Fruit fly (Drosophila melanogaster) whole organism, embryonic: Measurements from ENCODE around the gene Crg-1.

Experiments
- B-H2 ChIP-seq: fragments of 200-800 bp; sonication (Bioruptor generic); optimal IDR thresholded peaks from 2 replicates; lab custom pipeline; 2018; ENCODE audit warnings: missing biosample characterization, mild to moderate bottlenecking, missing genetic modification characterization
- Bgb ChIP-seq: fragments of 200-800 bp; sonication (Bioruptor generic); IDR thresholded peaks from 2 replicates; pipeline ENCODE4 v1.3.6; 2022; ENCODE audit warnings: missing biosample characterization, missing genetic modification characterization; ENCODE audit not compliant: partially characterized antibody
- CG10147 ChIP-seq: fragments of 200-800 bp; sonication (Bioruptor generic); optimal IDR thresholded peaks from 2 replicates; lab custom pipeline; 2019; ENCODE audit warnings: missing biosample characterization, mild to moderate bottlenecking, missing genetic modification characterization, moderate library complexity
- CG10565 ChIP-seq: fragments of 200-800 bp; sonication (Bioruptor generic); optimal IDR thresholded peaks from 3 replicates; lab custom pipeline; 2016; ENCODE audit warnings: missing biosample characterization, mild to moderate bottlenecking, missing genetic modification characterization
- CG11723 ChIP-seq: fragments of 200-800 bp; sonication (Bioruptor generic); optimal IDR thresholded peaks from 2 replicates; lab custom pipeline; 2017; ENCODE audit warnings: missing biosample characterization, mild to moderate bottlenecking, missing genetic modification characterization
- CG12659 ChIP-seq: fragments of 200-800 bp; sonication (Bioruptor generic); optimal IDR thresholded peaks from 3 replicates; lab custom pipeline; 2017; ENCODE audit warnings: mild to moderate bottlenecking, missing biosample characterization, missing genetic modification reagents, missing genetic modification characterization
- CG17802 ChIP-seq: fragments of 200-800 bp; sonication (Bioruptor generic); optimal IDR thresholded peaks from 2 replicates; lab custom pipeline; 2018; ENCODE audit warnings: missing biosample characterization, mild to moderate bottlenecking, missing genetic modification characterization, moderate library complexity
- CG18619 ChIP-seq: fragments of 200-800 bp; sonication (Bioruptor generic); optimal IDR thresholded peaks from 3 replicates; lab custom pipeline; 2017; ENCODE audit warnings: missing biosample characterization, mild to moderate bottlenecking, missing genetic modification characterization
- CG18764 ChIP-seq: fragments of 200-800 bp; sonication (Bioruptor generic); optimal IDR thresholded peaks from 3 replicates; lab custom pipeline; 2016; ENCODE audit warnings: missing biosample characterization, missing genetic modification characterization
- CG31224 ChIP-seq: fragments of 200-800 bp; sonication (Bioruptor generic); IDR thresholded peaks from 2 replicates; pipeline ENCODE4 v1.3.6; 2022; ENCODE audit warnings: missing biosample characterization, missing genetic modification characterization
- CG32532 ChIP-seq: fragments of 200-800 bp; sonication (Bioruptor generic); IDR thresholded peaks from 2 replicates; pipeline ENCODE4 v1.3.6; 2022; ENCODE audit warnings: missing biosample characterization, missing genetic modification characterization
- CG34422 ChIP-seq: fragments of 200-800 bp; sonication (Bioruptor generic); IDR thresholded peaks from 3 replicates; pipeline ENCODE4 v1.3.6; 2022; ENCODE audit warnings: missing biosample characterization, missing genetic modification characterization
- CG3726 ChIP-seq: fragments of 200-800 bp; sonication (Bioruptor generic); IDR thresholded peaks from 3 replicates; pipeline ENCODE4, ENCODE4 v1.3.6; 2022; ENCODE audit warnings: missing biosample characterization, missing genetic modification characterization
- CG8290 ChIP-seq, 3 experiments: fragments of 200-800 bp; sonication (Bioruptor generic); optimal IDR thresholded peaks; 2 replicates each; lab custom pipeline; 2016 to 2019; ENCODE audit warnings: missing biosample characterization in 3 of 3, missing genetic modification characterization in 3 of 3, mild to moderate bottlenecking in 2 of 3, moderate library complexity in 1 of 3
- CG8388 ChIP-seq: fragments of 200-800 bp; sonication (Bioruptor generic); optimal IDR thresholded peaks from 2 replicates; lab custom pipeline; 2019; ENCODE audit warnings: missing biosample characterization, mild to moderate bottlenecking, missing genetic modification characterization, moderate library complexity
- CG8924 ChIP-seq: fragments of 200-800 bp; optimal IDR thresholded peaks from 3 replicates; lab custom pipeline; 2019; ENCODE audit warnings: missing biosample characterization, mild to moderate bottlenecking, missing genetic modification characterization, moderate library complexity
- CTCF ChIP-seq: fragments of 200-800 bp; sonication (Bioruptor generic); optimal IDR thresholded peaks from 2 replicates; lab custom pipeline; 2017; ENCODE audit warnings: missing biosample characterization, mild to moderate bottlenecking, missing genetic modification characterization, moderate library complexity
- Chrac-16 ChIP-seq: fragments of 200-800 bp; sonication (Bioruptor generic); optimal IDR thresholded peaks from 3 replicates; lab custom pipeline; 2016; ENCODE audit warnings: missing biosample characterization, missing genetic modification characterization
- CkIIα-i1 ChIP-seq: fragments of 200-800 bp; sonication (Bioruptor generic); IDR thresholded peaks from 2 replicates; pipeline ENCODE4 v1.3.6; 2022; ENCODE audit warnings: missing biosample characterization, missing genetic modification characterization
- Dbx ChIP-seq: fragments of 200-800 bp; sonication (Bioruptor generic); IDR thresholded peaks from 3 replicates; pipeline ENCODE4 v1.3.6; 2022; ENCODE audit warnings: missing biosample characterization, missing genetic modification characterization
- Fer3 ChIP-seq: fragments of 200-800 bp; sonication (Bioruptor generic); optimal IDR thresholded peaks from 2 replicates; lab custom pipeline; 2018; ENCODE audit warnings: missing biosample characterization, mild to moderate bottlenecking, missing genetic modification characterization, moderate library complexity
- H15 ChIP-seq: fragments of 200-800 bp; sonication (Bioruptor generic); IDR thresholded peaks from 3 replicates; pipeline ENCODE4 v1.3.6; 2022; ENCODE audit warnings: missing biosample characterization, missing genetic modification characterization
- HHEX ChIP-seq: fragments of 200-800 bp; sonication (Bioruptor generic); optimal IDR thresholded peaks from 3 replicates; lab custom pipeline; 2017; ENCODE audit warnings: missing biosample characterization, mild to moderate bottlenecking, missing genetic modification characterization, missing genetic modification reagents
- HLH3B ChIP-seq: fragments of 200-800 bp; sonication (Bioruptor generic); IDR thresholded peaks from 2 replicates; pipeline ENCODE4 v1.3.6; 2022; ENCODE audit warnings: missing biosample characterization, missing genetic modification characterization
- HLH4C ChIP-seq: fragments of 200-800 bp; sonication (Bioruptor generic); IDR thresholded peaks from 3 replicates; pipeline ENCODE4 v1.3.6; 2022; ENCODE audit warnings: missing biosample characterization, missing genetic modification characterization; ENCODE audit not compliant: partially characterized antibody
- Hmx ChIP-seq: fragments of 200-800 bp; sonication (Bioruptor generic); optimal IDR thresholded peaks from 2 replicates; lab custom pipeline; 2016; ENCODE audit warnings: missing biosample characterization, missing genetic modification characterization
- Hsf ChIP-seq: fragments of 200-800 bp; sonication (Bioruptor generic); optimal IDR thresholded peaks from 3 replicates; lab custom pipeline; 2016; ENCODE audit warnings: missing biosample characterization, missing genetic modification characterization
- Jarid2 ChIP-seq: fragments of 200-800 bp; sonication (Bioruptor generic); optimal IDR thresholded peaks from 3 replicates; lab custom pipeline; 2017; ENCODE audit warnings: mild to moderate bottlenecking, missing biosample characterization, missing genetic modification reagents, missing genetic modification characterization
- Lim3 ChIP-seq: fragments of 200-800 bp; sonication (Bioruptor generic); IDR thresholded peaks from 2 replicates; pipeline ENCODE4 v1.3.6; 2022; ENCODE audit warnings: missing biosample characterization, missing genetic modification characterization
- MBD-R2 ChIP-seq: fragments of 200-800 bp; sonication (Bioruptor generic); IDR thresholded peaks from 2 replicates; pipeline ENCODE4 v1.3.6; 2022; ENCODE audit warnings: missing biosample characterization, missing genetic modification characterization
- NC2β ChIP-seq: fragments of 200-800 bp; sonication (Bioruptor generic); optimal IDR thresholded peaks from 2 replicates; lab custom pipeline; 2016; ENCODE audit warnings: missing biosample characterization, missing genetic modification characterization
- NfI ChIP-seq: fragments of 200-800 bp; sonication (Bioruptor generic); optimal IDR thresholded peaks from 3 replicates; lab custom pipeline; 2018; ENCODE audit warnings: missing biosample characterization, mild to moderate bottlenecking, missing genetic modification characterization, moderate library complexity
- Ssrp ChIP-seq: fragments of 200-800 bp; sonication (Bioruptor generic); optimal IDR thresholded peaks from 2 replicates; lab custom pipeline; 2018; ENCODE audit warnings: missing biosample characterization, mild to moderate bottlenecking, missing genetic modification characterization, moderate library complexity
- Usf ChIP-seq: fragments of 200-800 bp; sonication (Bioruptor generic); optimal IDR thresholded peaks from 2 replicates; lab custom pipeline; 2017; ENCODE audit warnings: missing genotype, missing biosample characterization, missing genetic modification characterization
- bab2 ChIP-seq: fragments of 200-800 bp; sonication (Bioruptor generic); optimal IDR thresholded peaks from 2 replicates; lab custom pipeline; 2016; ENCODE audit warnings: missing biosample characterization, missing genetic modification characterization
- bbx ChIP-seq: fragments of 200-800 bp; sonication (Bioruptor generic); IDR thresholded peaks from 2 replicates; pipeline ENCODE4 v1.3.6; 2022; ENCODE audit warnings: missing biosample characterization, missing genetic modification characterization; ENCODE audit not compliant: partially characterized antibody
- ci ChIP-seq: fragments of 200-800 bp; sonication (Bioruptor generic); IDR thresholded peaks from 3 replicates; pipeline ENCODE4 v1.3.6; 2022; ENCODE audit warnings: missing biosample characterization, missing genetic modification characterization
- gcm2 ChIP-seq: fragments of 200-800 bp; sonication (Bioruptor generic); optimal IDR thresholded peaks from 2 replicates; lab custom pipeline; 2016; ENCODE audit warnings: missing biosample characterization, missing genetic modification characterization
- h ChIP-seq: fragments of >200 bp; optimal IDR thresholded peaks from 2 replicates; lab custom pipeline; 2017
- lab ChIP-seq: fragments of 200-800 bp; sonication (Bioruptor generic); optimal IDR thresholded peaks from 3 replicates; lab custom pipeline; 2017; ENCODE audit warnings: missing biosample characterization, missing genetic modification characterization, mild to moderate bottlenecking, moderate library complexity, missing genetic modification reagents
- lbe ChIP-seq: fragments of 200-800 bp; sonication (Bioruptor generic); optimal IDR thresholded peaks from 2 replicates; lab custom pipeline; 2016; ENCODE audit warnings: missing biosample characterization, mild to moderate bottlenecking, missing genetic modification characterization
- nerfin-2 ChIP-seq: fragments of 200-800 bp; sonication (Bioruptor generic); IDR thresholded peaks from 2 replicates; pipeline ENCODE4 v1.3.6; 2022; ENCODE audit warnings: missing biosample characterization, missing genetic modification characterization; ENCODE audit not compliant: partially characterized antibody
- pum ChIP-seq: fragments of 200-800 bp; sonication (Bioruptor generic); optimal IDR thresholded peaks from 2 replicates; lab custom pipeline; 2016; ENCODE audit warnings: missing biosample characterization, missing genetic modification characterization
- ranshi ChIP-seq: fragments of 200-800 bp; sonication (Bioruptor generic); IDR thresholded peaks from 2 replicates; pipeline ENCODE4 v1.3.6; 2022; ENCODE audit warnings: missing biosample characterization, missing genetic modification characterization
- sim ChIP-seq: fragments of 200-800 bp; sonication (Bioruptor generic); IDR thresholded peaks from 2 replicates; pipeline ENCODE4 v1.3.6; 2022; ENCODE audit warnings: missing biosample characterization, missing genetic modification characterization
- so ChIP-seq: fragments of 200-800 bp; sonication (Bioruptor generic); IDR thresholded peaks from 3 replicates; pipeline ENCODE4 v1.3.6; 2022; ENCODE audit warnings: missing biosample characterization, missing genetic modification characterization
- tap ChIP-seq: fragments of 200-800 bp; optimal IDR thresholded peaks from 3 replicates; lab custom pipeline; 2019; ENCODE audit warnings: missing biosample characterization, mild to moderate bottlenecking, missing genetic modification characterization, moderate library complexity
- unpg ChIP-seq: fragments of 200-800 bp; sonication (Bioruptor generic); optimal IDR thresholded peaks from 3 replicates; lab custom pipeline; 2018; ENCODE audit warnings: missing biosample characterization, mild to moderate bottlenecking, missing genetic modification characterization, moderate library complexity
- vfl ChIP-seq: fragments of 200-800 bp; sonication (Bioruptor generic); optimal IDR thresholded peaks from 2 replicates; lab custom pipeline; 2016; ENCODE audit warnings: missing biosample characterization, missing genetic modification characterization
- vnd ChIP-seq: fragments of 200-800 bp; sonication (Bioruptor generic); IDR thresholded peaks from 3 replicates; pipeline ENCODE4 v1.3.6; 2022; ENCODE audit warnings: missing biosample characterization, missing genetic modification characterization; ENCODE audit not compliant: partially characterized antibody
- zfh2 ChIP-seq: fragments of 200-800 bp; sonication (Bioruptor generic); optimal IDR thresholded peaks from 2 replicates; lab custom pipeline; 2016; ENCODE audit warnings: missing biosample characterization, missing genetic modification characterization

Gene Crg-1

dm6 chrX:3838648-3839047 is 45.6 kb downstream of the Crg-1 start (continued):
- TF ChIP-seq pum (GFP tag; lab: Kevin White, UChicago) (peak; percentile 58), zfh2 (peak; percentile 73), B-H2 (peak; percentile 57), H15 (peak; percentile 63; the same call in 2 of the 3 replicates), unpg (GFP tag; lab: Kevin White, UChicago) (peak; percentile 85), CG32532 (GFP tag; lab: Robert Waterston, UW) (peak; percentile 87), CG34422 (peak; percentile 70; the same call in 1 of the 3 replicates), Jarid2 (peak; percentile 44), CG3726 (GFP tag; lab: Robert Waterston, UW) (0 out of 3 replicates have a peak, but pooled peaks have one; percentile 50), CG11723 (GFP tag; lab: Kevin White, UChicago) (peak; percentile 75), CG12659 (peak; percentile 84), CkIIα-i1 (no peak), CG10147 (GFP tag; lab: Kevin White, UChicago) (peak; percentile 65), so (GFP tag; lab: Robert Waterston, UW) (peak; percentile 75), vnd (GFP tag; lab: Robert Waterston, UW) (no peak), tap (tag; lab: Kevin White, UChicago) (peak; percentile 67), bab2 (GFP tag; lab: Kevin White, UChicago) (peak; percentile 80), NfI (peak; percentile 79), h (lab: Kevin White, UChicago) (no peak), CG8290 (GFP tag; optimal IDR thresholded peaks at IDR 0.05; lab: Kevin White, UChicago) (peak; percentile 10), CG8290 (tag; optimal IDR thresholded peaks at IDR 0.05; lab: Kevin White, UChicago) (peak; percentile 26 to 85), NC2β (GFP tag; lab: Kevin White, UChicago) (peak; percentile 79), lbe (no peak), Fer3 (peak; percentile 77), Lim3 (peak; percentile 34; the same call in 1 of the 2 replicates), Bgb (GFP tag; lab: Robert Waterston, UW) (no peak), Usf (GFP tag; lab: Kevin White, UChicago) (peak; percentile 64), CG31224 (peak; percentile 64), CG18619 (GFP tag; lab: Kevin White, UChicago) (peak; percentile 76), HLH3B (GFP tag; lab: Robert Waterston, UW) (peak; percentile 82), vfl (GFP tag; lab: Kevin White, UChicago) (peak; percentile 65), MBD-R2 (GFP tag; lab: Robert Waterston, UW) (peak; percentile 40), ranshi (GFP tag; lab: Robert Waterston, UW) (peak; percentile 59), bbx (GFP tag; lab: Robert Waterston, UW) (no peak), sim (peak; percentile 71), nerfin-2 (GFP tag; lab: Robert Waterston, UW) (no peak), CG8388 (GFP tag; lab: Kevin White, UChicago) (peak; percentile 67), Ssrp (tag; lab: Kevin White, UChicago) (peak; percentile 60), HHEX (GFP tag; lab: Kevin White, UChicago) (peak; percentile 82), ci (GFP tag; lab: Robert Waterston, UW) (peak; percentile 91), CG17802 (tag; lab: Kevin White, UChicago) (peak; percentile 48), lab (peak; percentile 85), Hmx (peak; percentile 10), Hsf (GFP tag; lab: Kevin White, UChicago) (peak; percentile 81), CG18764 (GFP tag; lab: Kevin White, UChicago) (peak; percentile 54), Chrac-16 (GFP tag; lab: Kevin White, UChicago) (peak; percentile 77), HLH4C (GFP tag; lab: Robert Waterston, UW) (no peak), Dbx (peak; percentile 70; the same call in 2 of the 3 replicates), CTCF (peak; percentile 15), CG8924 (tag; lab: Kevin White, UChicago) (peak; percentile 76), gcm2 (peak; percentile 55), CG10565 (no peak)
